Fruit fly (Drosophila melanogaster): ENCODE results near the gene CG13361.
A peak's percentile ranks its signal among the peaks of the same experiment; 100 is the strongest.

Gene CG13361

DNA sequence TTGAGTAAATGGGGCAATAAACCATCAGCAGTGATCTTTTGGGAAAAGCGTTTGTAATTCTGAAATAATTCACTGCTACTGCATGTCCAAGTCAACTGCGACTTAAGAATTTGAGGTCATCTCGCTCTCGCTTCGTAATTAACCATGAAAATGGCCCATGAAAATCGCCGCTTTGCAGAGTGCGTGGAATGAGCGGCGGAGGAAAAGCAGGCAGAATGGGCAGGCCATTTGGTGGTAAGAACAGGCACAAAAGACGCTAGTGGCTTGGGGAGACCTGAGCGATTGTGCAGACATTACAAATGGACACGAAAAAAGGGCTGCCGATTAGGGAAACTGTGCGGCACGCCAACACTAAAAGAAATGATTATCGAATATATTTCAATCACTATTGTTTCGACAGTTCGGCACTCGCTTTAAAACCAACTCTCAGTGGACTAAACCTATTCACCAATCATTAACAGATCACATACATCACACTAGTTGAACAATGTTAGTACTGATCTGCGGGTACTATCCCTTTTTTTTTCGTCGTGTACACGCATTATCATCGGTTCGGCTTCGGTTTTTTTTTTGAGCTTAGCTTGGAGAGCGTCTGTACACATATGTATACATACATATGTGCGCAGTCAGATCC, 18.1 kb upstream of the CG13361 start (continued):
- no peak for TF ChIP-seq CG9139 (GFP tag; optimal IDR thresholded peaks at IDR 0.05)
- TF ChIP-seq salr (GFP tag; optimal IDR thresholded peaks at IDR 0.05), result no peak
- TF ChIP-seq CG3919 (GFP tag; optimal IDR thresholded peaks at IDR 0.05), result peak; percentile 19
- TF ChIP-seq dsx (GFP tag; optimal IDR thresholded peaks at IDR 0.05; ENCODE audit: poor library complexity, severe bottlenecking), result no peak
- no peak for TF ChIP-seq Smox (GFP tag; optimal IDR thresholded peaks at IDR 0.05)
- TF ChIP-seq fkh (GFP tag; optimal IDR thresholded peaks at IDR 0.05), result no peak
- no peak for TF ChIP-seq OdsH (GFP tag; optimal IDR thresholded peaks at IDR 0.05)
- no peak for TF ChIP-seq CG32006 (GFP tag; optimal IDR thresholded peaks at IDR 0.05)
- no peak for TF ChIP-seq achi (GFP tag; optimal IDR thresholded peaks at IDR 0.05)
- TF ChIP-seq fd59A (GFP tag; optimal IDR thresholded peaks at IDR 0.05), result no peak

DNA sequence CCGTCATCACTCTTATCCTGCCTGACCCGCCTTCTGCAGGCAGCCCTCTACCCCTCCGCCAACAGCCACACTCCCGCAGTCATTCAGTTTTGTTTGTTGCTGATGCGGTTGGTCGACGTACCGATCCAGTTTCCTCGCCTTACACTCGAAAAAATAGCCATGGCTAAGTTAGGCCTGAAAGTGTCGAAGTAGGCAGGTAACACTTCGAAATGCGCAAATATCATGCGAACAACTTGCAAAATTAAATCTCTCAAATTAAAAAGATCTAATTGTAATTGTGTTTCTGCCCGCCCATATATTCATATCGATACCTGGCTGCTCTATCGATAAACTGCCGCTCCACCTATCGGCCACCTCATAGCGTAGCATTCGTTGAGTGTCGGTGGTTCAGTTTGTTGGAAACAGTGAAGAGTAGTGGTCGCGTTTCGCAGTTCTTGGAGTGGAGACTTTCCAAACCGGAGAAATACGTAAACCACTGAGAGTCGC, 16.2 kb upstream of the CG13361 start, which contains the start of gene fz3:
TSS of gene fz3 (plus strand) at position 307 of the 486 bp plus-strand sequence.
- TF ChIP-seq fd59A (GFP tag; optimal IDR thresholded peaks at IDR 0.05), result peak; percentile 47
- peak; percentile 58 for TF ChIP-seq CG6276 (GFP tag; optimal IDR thresholded peaks at IDR 0.05)
- peak; percentile 74 for TF ChIP-seq CG15336 (GFP tag; IDR thresholded peaks at IDR 0.05)
- TF ChIP-seq Hr4 (GFP tag; optimal IDR thresholded peaks at IDR 0.05), result peak; percentile 55
- TF ChIP-seq Gug (GFP tag; IDR thresholded peaks at IDR 0.05), result no peak
- peak; percentile 47 to 76 for TF ChIP-seq ss (GFP tag; optimal IDR thresholded peaks at IDR 0.05)
- peak; percentile 71 for TF ChIP-seq cyc (GFP tag; optimal IDR thresholded peaks at IDR 0.05)
- TF ChIP-seq fd85E (GFP tag; optimal IDR thresholded peaks at IDR 0.05), result no peak
- TF ChIP-seq Hr39 (GFP tag; optimal IDR thresholded peaks at IDR 0.05), result peak; percentile 74
- TF ChIP-seq lz (GFP tag; optimal IDR thresholded peaks at IDR 0.05), result peak; percentile 81
- peak; percentile 40 for TF ChIP-seq CG11762 (GFP tag; optimal IDR thresholded peaks at IDR 0.05; ENCODE audit: insufficient read depth)
- TF ChIP-seq CG10631 (GFP tag; optimal IDR thresholded peaks at IDR 0.05), result peak; percentile 77
- TF ChIP-seq fkh (GFP tag; optimal IDR thresholded peaks at IDR 0.05), result no peak
- peak; percentile 36 for TF ChIP-seq spab (GFP tag; optimal IDR thresholded peaks at IDR 0.05)
- peak; percentile 66 for TF ChIP-seq CG6792 (GFP tag; optimal IDR thresholded peaks at IDR 0.05)
- peak; percentile 94 for TF ChIP-seq Eip78C (GFP tag)
- peak; percentile 61 for TF ChIP-seq CG31627 (GFP tag; optimal IDR thresholded peaks at IDR 0.05)
- TF ChIP-seq CG8319 (GFP tag; optimal IDR thresholded peaks at IDR 0.05), result peak; percentile 31
- peak; percentile 15 for TF ChIP-seq Blimp-1 (GFP tag; optimal IDR thresholded peaks at IDR 0.05)
- TF ChIP-seq CG8119 (GFP tag; IDR thresholded peaks at IDR 0.05), result peak; percentile 64; the same call in 2 of the 3 replicates
- peak; percentile 62 for TF ChIP-seq dac (GFP tag; optimal IDR thresholded peaks at IDR 0.05)
- TF ChIP-seq CG32006 (GFP tag; optimal IDR thresholded peaks at IDR 0.05), result peak; percentile 64
- peak in 1 of 2 experiments; percentile 58 for TF ChIP-seq salr (GFP tag; optimal IDR thresholded peaks at IDR 0.05)
- TF ChIP-seq CG6808 (GFP tag; optimal IDR thresholded peaks at IDR 0.05), result peak; percentile 72
- peak; percentile 28 for TF ChIP-seq CG4318 (GFP tag; optimal IDR thresholded peaks at IDR 0.05)
- peak; percentile 63 for TF ChIP-seq CG8632 (GFP tag; optimal IDR thresholded peaks at IDR 0.05)
- TF ChIP-seq CG6163 (GFP tag; IDR thresholded peaks at IDR 0.05), result peak; percentile 80
- TF ChIP-seq Hr38 (GFP tag; optimal IDR thresholded peaks at IDR 0.05), result no peak
- TF ChIP-seq Lpt (GFP tag; optimal IDR thresholded peaks at IDR 0.05), result peak; percentile 32
- TF ChIP-seq CG6854 (GFP tag; optimal IDR thresholded peaks at IDR 0.05), result peak; percentile 60
- peak; percentile 44 for TF ChIP-seq CG9139 (GFP tag; optimal IDR thresholded peaks at IDR 0.05)
- TF ChIP-seq CG10669 (GFP tag; optimal IDR thresholded peaks at IDR 0.05), result peak; percentile 73
- TF ChIP-seq CG7368 (GFP tag; optimal IDR thresholded peaks at IDR 0.05), result peak; percentile 62
- TF ChIP-seq Ets21C (GFP tag; optimal IDR thresholded peaks at IDR 0.05), result peak; percentile 65
- peak; percentile 64 for TF ChIP-seq achi (GFP tag; optimal IDR thresholded peaks at IDR 0.05)
- TF ChIP-seq CG3032 (tag; optimal IDR thresholded peaks at IDR 0.05), result peak; percentile 66
- peak; percentile 70 for TF ChIP-seq OdsH (GFP tag; optimal IDR thresholded peaks at IDR 0.05)
- peak; percentile 76 for TF ChIP-seq vri (GFP tag; optimal IDR thresholded peaks at IDR 0.05)
- no peak for TF ChIP-seq Sox15 (GFP tag; optimal IDR thresholded peaks at IDR 0.05)
- TF ChIP-seq CG16779 (tag; optimal IDR thresholded peaks at IDR 0.05), result peak; percentile 24
- peak; percentile 89 for TF ChIP-seq svp (GFP tag)
- peak; percentile 44 for TF ChIP-seq CG11902 (GFP tag; optimal IDR thresholded peaks at IDR 0.05)
- TF ChIP-seq acj6 (GFP tag; optimal IDR thresholded peaks at IDR 0.05), result peak; percentile 59
- TF ChIP-seq net (GFP tag; optimal IDR thresholded peaks at IDR 0.05), result peak; percentile 76
- peak; percentile 76 for TF ChIP-seq CG3919 (GFP tag; optimal IDR thresholded peaks at IDR 0.05)
